Worm (Caenorhabditis elegans) whole organism, midembryonic: ENCODE results near the gene Y14H12B.1.

ENCODE experiments used
- T22C8.4 ChIP-seq: fragments of 200-800 bp; sonication (Bioruptor generic); IDR thresholded peaks from 2 replicates; pipeline ENCODE4 v1.3.6; 2022; ENCODE audit warnings: missing genetic modification characterization, missing compliant biosample characterization
- cog-1 ChIP-seq: sonication (generic microtip); optimal IDR thresholded peaks from 2 replicates; lab custom pipeline; 2016; ENCODE audit warnings: missing genetic modification characterization, missing compliant biosample characterization
- klf-2 ChIP-seq: fragments of 200-800 bp; sonication (Bioruptor generic); conservative IDR thresholded peaks from 2 replicates; pipeline ENCODE4 v1.3.6; 2022; ENCODE audit warnings: missing genetic modification reagents, missing genetic modification characterization, missing compliant biosample characterization
- med-1 ChIP-seq: sonication (generic microtip); optimal IDR thresholded peaks from 2 replicates; lab custom pipeline; 2017; ENCODE audit warnings: missing genetic modification characterization, mild to moderate bottlenecking, missing compliant biosample characterization, antibody characterized with exemption, missing genetic modification reagents; ENCODE audit not compliant: insufficient read depth
- tab-1 ChIP-seq: fragments of 200-800 bp; sonication (Bioruptor generic); IDR thresholded peaks from 2 replicates; pipeline ENCODE4 v1.3.6; 2022; ENCODE audit warnings: missing genetic modification characterization, missing compliant biosample characterization
- ztf-23 ChIP-seq: fragments of 200-800 bp; sonication (Bioruptor generic); IDR thresholded peaks from 2 replicates; pipeline ENCODE4 v1.3.6; 2022; ENCODE audit warnings: missing genetic modification reagents, missing genetic modification characterization, missing compliant biosample characterization
- ztf-29 ChIP-seq: fragments of 200-800 bp; sonication (Bioruptor generic); IDR thresholded peaks from 2 replicates; pipeline ENCODE4 v1.3.6; 2022; ENCODE audit warnings: missing genetic modification reagents, missing genetic modification characterization, missing compliant biosample characterization

DNA sequence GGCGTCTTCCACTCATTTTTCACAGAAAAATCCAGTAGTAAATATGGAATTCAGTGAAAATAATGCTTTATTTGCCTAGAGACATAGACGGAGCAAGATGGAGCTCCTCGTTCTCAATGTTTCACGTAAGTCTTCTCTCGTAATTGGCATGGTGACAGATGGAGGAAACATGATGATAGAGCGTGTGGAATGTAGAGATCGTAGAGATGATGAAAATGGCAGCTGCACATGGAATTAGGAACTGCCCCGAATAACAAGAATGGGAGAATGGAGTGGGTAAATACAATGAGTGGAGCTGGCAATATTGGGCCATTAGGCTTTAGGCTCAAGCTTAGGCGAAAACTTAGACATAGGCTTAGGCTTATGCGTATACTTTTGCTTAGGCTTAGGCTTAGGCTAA is 40.7 kb downstream of the Y14H12B.1 start, which contains the start of gene cank-26:
- no peak for TF ChIP-seq T22C8.4 (GFP tag; lab: Robert Waterston, UW)
- TF ChIP-seq ztf-29 (GFP tag; lab: Robert Waterston, UW) = no peak
- no peak for TF ChIP-seq med-1 (GFP tag; lab: Kevin White, UChicago)
- TF ChIP-seq klf-2 = no peak
- no peak for TF ChIP-seq ztf-23
- no peak for TF ChIP-seq tab-1 (GFP tag; lab: Robert Waterston, UW)
- peak; percentile 32 for TF ChIP-seq cog-1 (tag; lab: Kevin White, UChicago)
